Fruit fly (Drosophila melanogaster) whole organism, embryonic: ENCODE data around the gene Top3beta.
A peak's percentile ranks its signal among the peaks of the same experiment; 100 is the strongest.

Source experiments
- B-H1 ChIP-seq: fragments of 200-800 bp; sonication (Bioruptor generic); IDR thresholded peaks from 3 replicates; pipeline ENCODE4 v1.3.6; 2022; ENCODE audit warnings: missing biosample characterization, missing genetic modification characterization
- Blimp-1 ChIP-seq: fragments of 200-800 bp; sonication (Bioruptor generic); optimal IDR thresholded peaks from 3 replicates; lab custom pipeline; 2018; ENCODE audit warnings: missing biosample characterization, missing genetic modification characterization, mild to moderate bottlenecking, moderate library complexity, missing genetic modification reagents
- CG11695 ChIP-seq: fragments of 200-800 bp; sonication (Bioruptor generic); IDR thresholded peaks from 3 replicates; pipeline ENCODE4 v1.3.6; 2022; ENCODE audit warnings: missing biosample characterization, missing genetic modification characterization
- CG12071 ChIP-seq: fragments of 200-800 bp; sonication (Bioruptor generic); optimal IDR thresholded peaks from 3 replicates; lab custom pipeline; 2018; ENCODE audit warnings: missing biosample characterization, mild to moderate bottlenecking, missing genetic modification characterization
- CG12236 ChIP-seq: fragments of 200-800 bp; sonication (Bioruptor generic); optimal IDR thresholded peaks from 2 replicates; lab custom pipeline; 2016; ENCODE audit warnings: missing biosample characterization, missing genetic modification characterization
- CG13296 ChIP-seq: fragments of 200-800 bp; sonication (Bioruptor generic); optimal IDR thresholded peaks from 3 replicates; lab custom pipeline; 2018; ENCODE audit warnings: missing biosample characterization, mild to moderate bottlenecking, missing genetic modification characterization
- CG13424 ChIP-seq: fragments of 200-800 bp; sonication (Bioruptor generic); optimal IDR thresholded peaks from 2 replicates; lab custom pipeline; 2019; ENCODE audit warnings: missing biosample characterization, mild to moderate bottlenecking, missing genetic modification characterization, moderate library complexity
- CG13894 ChIP-seq: fragments of 200-800 bp; sonication (Bioruptor generic); optimal IDR thresholded peaks from 3 replicates; lab custom pipeline; 2018; ENCODE audit warnings: missing biosample characterization, mild to moderate bottlenecking, missing genetic modification characterization, moderate library complexity
- CG15269 ChIP-seq: fragments of 200-800 bp; sonication (Bioruptor generic); optimal IDR thresholded peaks from 2 replicates; lab custom pipeline; 2018; ENCODE audit warnings: missing biosample characterization, mild to moderate bottlenecking, missing genetic modification characterization, moderate library complexity
- CG1603 ChIP-seq: fragments of 200-800 bp; sonication (Bioruptor generic); optimal IDR thresholded peaks from 2 replicates; lab custom pipeline; 2019; ENCODE audit warnings: missing biosample characterization, mild to moderate bottlenecking, missing genetic modification characterization, moderate library complexity
- CG17359 ChIP-seq: fragments of 200-800 bp; sonication (Bioruptor generic); optimal IDR thresholded peaks from 3 replicates; lab custom pipeline; 2018; ENCODE audit warnings: missing biosample characterization, mild to moderate bottlenecking, missing genetic modification characterization, moderate library complexity
- CG1792 ChIP-seq: fragments of 200-800 bp; sonication (Bioruptor generic); optimal IDR thresholded peaks from 2 replicates; lab custom pipeline; 2016; ENCODE audit warnings: missing biosample characterization, missing genetic modification characterization
- CG1832 ChIP-seq: fragments of 200-800 bp; sonication (Bioruptor generic); optimal IDR thresholded peaks from 2 replicates; lab custom pipeline; 2017; ENCODE audit warnings: missing biosample characterization, mild to moderate bottlenecking, missing genetic modification characterization, inconsistent platforms
- CG2120 ChIP-seq: fragments of 200-800 bp; sonication (Bioruptor generic); optimal IDR thresholded peaks from 3 replicates; lab custom pipeline; 2016; ENCODE audit warnings: missing biosample characterization, missing genetic modification characterization
- CG2199 ChIP-seq: fragments of 200-800 bp; sonication (Bioruptor generic); IDR thresholded peaks from 3 replicates; pipeline ENCODE4 v1.3.6; 2022; ENCODE audit warnings: missing biosample characterization, missing genetic modification characterization
- CG3995 ChIP-seq: fragments of 200-800 bp; sonication (Bioruptor generic); optimal IDR thresholded peaks from 3 replicates; lab custom pipeline; 2016; ENCODE audit warnings: missing biosample characterization, missing genetic modification characterization
- CG5245 ChIP-seq: fragments of 200-800 bp; sonication (Bioruptor generic); optimal IDR thresholded peaks from 3 replicates; lab custom pipeline; 2016; ENCODE audit warnings: missing biosample characterization, missing genetic modification characterization
- CG6175 ChIP-seq: fragments of 200-800 bp; sonication (Bioruptor generic); IDR thresholded peaks from 3 replicates; pipeline ENCODE4 v1.3.6; 2022; ENCODE audit warnings: missing biosample characterization, missing genetic modification characterization
- D ChIP-seq, 2 experiments: fragments of 200-800 bp in 1 of 2; fragments of >200 bp in 1 of 2; sonication (Bioruptor generic) in 1 of 2; optimal IDR thresholded peaks; 2 replicates in 1 of 2; 3 replicates in 1 of 2; lab custom pipeline; 2017; ENCODE audit warnings: mild to moderate bottlenecking in 1 of 2, missing biosample characterization in 1 of 2, missing genetic modification characterization in 1 of 2, missing genetic modification reagents in 1 of 2
- Deaf1 ChIP-seq: fragments of 200-800 bp; optimal IDR thresholded peaks from 3 replicates; lab custom pipeline; 2019; ENCODE audit warnings: missing biosample characterization, mild to moderate bottlenecking, missing genetic modification characterization, moderate library complexity
- Dll ChIP-seq: fragments of 200-800 bp; sonication (Bioruptor generic); IDR thresholded peaks from 4 replicates; pipeline ENCODE4 v1.3.6; 2022; ENCODE audit warnings: missing biosample characterization, missing genetic modification characterization; ENCODE audit not compliant: partially characterized antibody
- Drgx ChIP-seq: fragments of 200-800 bp; sonication (Bioruptor generic); IDR thresholded peaks from 2 replicates; pipeline ENCODE4 v1.3.6; 2022; ENCODE audit warnings: missing biosample characterization, missing genetic modification characterization
- Fer1 ChIP-seq: fragments of 200-800 bp; sonication (Bioruptor generic); optimal IDR thresholded peaks from 2 replicates; lab custom pipeline; 2017; ENCODE audit warnings: missing biosample characterization, mild to moderate bottlenecking, missing genetic modification characterization
- HLH4C ChIP-seq: fragments of 200-800 bp; sonication (Bioruptor generic); IDR thresholded peaks from 3 replicates; pipeline ENCODE4 v1.3.6; 2022; ENCODE audit warnings: missing biosample characterization, missing genetic modification characterization; ENCODE audit not compliant: partially characterized antibody
- Hmx ChIP-seq: fragments of 200-800 bp; sonication (Bioruptor generic); optimal IDR thresholded peaks from 2 replicates; lab custom pipeline; 2016; ENCODE audit warnings: missing biosample characterization, missing genetic modification characterization
- Mes4 ChIP-seq: fragments of 200-800 bp; sonication (Bioruptor generic); optimal IDR thresholded peaks from 2 replicates; lab custom pipeline; 2016; ENCODE audit warnings: missing biosample characterization, missing genetic modification characterization
- PHDP ChIP-seq: fragments of 200-800 bp; sonication (Bioruptor generic); optimal IDR thresholded peaks from 3 replicates; lab custom pipeline; 2018; ENCODE audit warnings: missing biosample characterization, mild to moderate bottlenecking, missing genetic modification characterization, moderate library complexity
- Rfx ChIP-seq: fragments of 200-800 bp; sonication (Bioruptor generic); IDR thresholded peaks from 2 replicates; pipeline ENCODE4 v1.3.6; 2022; ENCODE audit warnings: missing biosample characterization, missing genetic modification characterization
- aop ChIP-seq: fragments of 200-800 bp; sonication (Bioruptor generic); IDR thresholded peaks from 2 replicates; pipeline ENCODE4 v1.3.6; 2022; ENCODE audit warnings: missing biosample characterization, missing genetic modification characterization
- bsh ChIP-seq, 2 experiments: fragments of 200-800 bp; sonication (Bioruptor generic); optimal IDR thresholded peaks; 2 replicates each; lab custom pipeline; 2017 to 2018; ENCODE audit warnings: mild to moderate bottlenecking in 2 of 2, missing biosample characterization in 2 of 2, missing genetic modification characterization in 2 of 2, moderate library complexity in 1 of 2
- cg ChIP-seq: fragments of 200-800 bp; sonication (Bioruptor generic); optimal IDR thresholded peaks from 3 replicates; lab custom pipeline; 2019; ENCODE audit warnings: missing biosample characterization, mild to moderate bottlenecking, missing genetic modification characterization, moderate library complexity
- dmrt99B ChIP-seq: fragments of 200-800 bp; sonication (Bioruptor generic); optimal IDR thresholded peaks from 2 replicates; lab custom pipeline; 2018; ENCODE audit warnings: missing biosample characterization, mild to moderate bottlenecking, missing genetic modification characterization, moderate library complexity
- grau ChIP-seq: fragments of 200-800 bp; optimal IDR thresholded peaks from 3 replicates; lab custom pipeline; 2019; ENCODE audit warnings: missing biosample characterization, mild to moderate bottlenecking, missing genetic modification characterization, moderate library complexity
- gro ChIP-seq: fragments of 200-800 bp; sonication (Bioruptor generic); optimal IDR thresholded peaks from 2 replicates; lab custom pipeline; 2016; ENCODE audit warnings: missing biosample characterization, missing genetic modification characterization
- gsb ChIP-seq: fragments of 200-800 bp; sonication (Bioruptor generic); IDR thresholded peaks from 2 replicates; pipeline ENCODE4 v1.3.6; 2022; ENCODE audit warnings: missing biosample characterization, missing genetic modification characterization
- hbn ChIP-seq: fragments of 200-800 bp; sonication (Bioruptor generic); IDR thresholded peaks from 2 replicates; pipeline ENCODE4 v1.3.6; 2022; ENCODE audit warnings: missing biosample characterization, missing genetic modification characterization; ENCODE audit not compliant: partially characterized antibody
- hkb ChIP-seq, 2 experiments: fragments of 200-800 bp in 1 of 2; fragments of >200 bp in 1 of 2; sonication (Bioruptor generic) in 1 of 2; IDR thresholded peaks in 1 of 2; optimal IDR thresholded peaks in 1 of 2; 2 replicates each; pipeline versions ENCODE4 v1.3.6 to Lab custom; 2017 to 2022; ENCODE audit warnings: missing biosample characterization in 1 of 2, missing genetic modification characterization in 1 of 2
- nom ChIP-seq: fragments of 200-800 bp; sonication (Bioruptor generic); optimal IDR thresholded peaks from 2 replicates; lab custom pipeline; 2017; ENCODE audit warnings: missing biosample characterization, missing genetic modification characterization, mild to moderate bottlenecking, moderate library complexity, missing genetic modification reagents
- oc ChIP-seq: fragments of 200-800 bp; sonication (Bioruptor generic); optimal IDR thresholded peaks from 2 replicates; lab custom pipeline; 2018; ENCODE audit warnings: missing biosample characterization, mild to moderate bottlenecking, missing genetic modification characterization, moderate library complexity
- prd ChIP-seq, 3 experiments: fragments of >200 bp in 2 of 3; fragments of 200-800 bp in 1 of 3; sonication (Bioruptor generic) in 1 of 3; optimal IDR thresholded peaks in 2 of 3; IDR thresholded peaks in 1 of 3; 2 replicates in 2 of 3; 3 replicates in 1 of 3; pipeline versions ENCODE4 v1.3.6 to Lab custom; 2017 to 2022; ENCODE audit warnings: missing biosample characterization in 1 of 3, missing genetic modification characterization in 1 of 3
- sens ChIP-seq: fragments of 200-800 bp; sonication (Bioruptor generic); peaks from one replicate; lab custom pipeline; 2016; ENCODE audit warnings: missing biosample characterization, missing genetic modification characterization
- slbo ChIP-seq: fragments of 200-800 bp; sonication (Bioruptor generic); IDR thresholded peaks from 2 replicates; pipeline ENCODE4 v1.3.6; 2022; ENCODE audit warnings: missing biosample characterization, missing genetic modification characterization
- sob ChIP-seq: fragments of 200-800 bp; sonication (Bioruptor generic); IDR thresholded peaks from 2 replicates; pipeline ENCODE4 v1.3.6; 2022; ENCODE audit warnings: missing biosample characterization, missing genetic modification characterization
- toy ChIP-seq: fragments of 200-800 bp; sonication (Bioruptor generic); IDR thresholded peaks from 2 replicates; pipeline ENCODE4 v1.3.6; 2022; ENCODE audit warnings: missing biosample characterization, missing genetic modification characterization

The Top3beta gene

DNA sequence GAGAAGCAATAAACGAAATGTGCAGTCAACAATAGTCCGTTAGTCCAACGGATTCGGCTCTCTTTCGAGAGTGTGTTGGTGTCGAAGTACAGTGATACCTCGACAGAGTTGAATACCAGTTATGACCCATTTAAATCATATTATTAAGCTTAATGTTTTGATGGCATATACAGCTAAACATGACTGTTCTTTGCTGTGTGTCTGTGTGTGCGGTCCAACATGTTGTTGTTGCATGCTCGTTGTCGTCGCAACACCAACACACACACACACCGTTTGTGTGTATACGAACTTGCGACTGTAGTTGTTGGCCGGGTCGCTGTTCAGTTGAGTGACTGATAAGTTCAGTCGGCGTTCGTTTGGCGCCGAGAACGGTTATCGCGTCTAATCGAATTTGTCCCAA, 21.1 kb upstream of the Top3beta start, which contains the start of gene CG15894 (continued):
- TF ChIP-seq CG2199 (GFP tag; lab: Robert Waterston, UW) (no peak), prd (optimal IDR thresholded peaks at IDR 0.05; lab: Kevin White, UChicago) (no peak), prd (GFP tag; IDR thresholded peaks at IDR 0.05; lab: Robert Waterston, UW) (peak; percentile 26; the same call in 1 of the 3 replicates), sens (GFP tag; lab: Kevin White, UChicago) (peak; percentile 68), hkb (optimal IDR thresholded peaks at IDR 0.05; lab: Kevin White, UChicago) (no peak), hkb (GFP tag; IDR thresholded peaks at IDR 0.05; lab: Robert Waterston, UW) (0 out of 2 replicates have a peak, but pooled peaks have one; percentile 39), Deaf1 (tag; lab: Kevin White, UChicago) (peak; percentile 39), gro (GFP tag; lab: Kevin White, UChicago) (no peak), Fer1 (GFP tag; lab: Kevin White, UChicago) (peak; percentile 26), slbo (GFP tag; lab: Robert Waterston, UW) (peak; percentile 26; the same call in 1 of the 2 replicates), PHDP (tag; lab: Kevin White, UChicago) (peak; percentile 4), oc (tag; lab: Kevin White, UChicago) (no peak), CG15269 (tag; lab: Kevin White, UChicago) (peak; percentile 14), CG13894 (tag; lab: Kevin White, UChicago) (peak; percentile 12), CG2120 (GFP tag; lab: Kevin White, UChicago) (peak; percentile 28), D (optimal IDR thresholded peaks at IDR 0.05; lab: Kevin White, UChicago) (no peak), D (GFP tag; optimal IDR thresholded peaks at IDR 0.05; lab: Kevin White, UChicago) (no peak), CG13296 (GFP tag; lab: Kevin White, UChicago) (peak; percentile 8), Hmx (GFP tag; lab: Kevin White, UChicago) (no peak), gsb (no peak), sob (GFP tag; lab: Robert Waterston, UW) (peak; percentile 28; the same call in 1 of the 2 replicates), grau (tag; lab: Kevin White, UChicago) (peak; percentile 67), CG12071 (GFP tag; lab: Kevin White, UChicago) (peak; percentile 6), CG1603 (peak; percentile 42), Blimp-1 (peak; percentile 3), Rfx (GFP tag; lab: Robert Waterston, UW) (peak; percentile 30; the same call in 1 of the 2 replicates), cg (GFP tag; lab: Kevin White, UChicago) (peak; percentile 62), CG11695 (GFP tag; lab: Robert Waterston, UW) (no peak), dmrt99B (tag; lab: Kevin White, UChicago) (peak; percentile 5), nom (GFP tag; lab: Kevin White, UChicago) (no peak)

dm6 chrX:6305317-6305716, 17.5 kb upstream of the Top3beta start:
- TF ChIP-seq hbn (no peak), Drgx (GFP tag; lab: Robert Waterston, UW) (peak; percentile 47; the same call in 1 of the 2 replicates)

dm6 chrX:6304203-6304602, 16.4 kb upstream of the Top3beta start:
- TF ChIP-seq aop (GFP tag; lab: Robert Waterston, UW) (no peak), Drgx (GFP tag; lab: Robert Waterston, UW) (peak; percentile 26; the same call in 1 of the 2 replicates)

- TF ChIP-seq grau (tag; lab: Kevin White, UChicago) (no peak), Mes4 (GFP tag; lab: Kevin White, UChicago) (no peak), CG11695 (GFP tag; lab: Robert Waterston, UW) (no peak), CG1792 (no peak), CG5245 (GFP tag; lab: Kevin White, UChicago) (no peak), CG13424 (tag; lab: Kevin White, UChicago) (no peak), Dll (GFP tag; lab: Robert Waterston, UW) (no peak), B-H1 (GFP tag; lab: Robert Waterston, UW) (no peak), CG3995 (GFP tag; lab: Kevin White, UChicago) (no peak), CG6175 (GFP tag; lab: Robert Waterston, UW) (0 out of 3 replicates have a peak, but pooled peaks have one; percentile 18), CG1832 (GFP tag; lab: Kevin White, UChicago) (peak; percentile 21), HLH4C (GFP tag; lab: Robert Waterston, UW) (no peak), CG12236 (no peak), bsh (GFP tag; optimal IDR thresholded peaks at IDR 0.05; lab: Kevin White, UChicago) (no peak), toy (GFP tag; lab: Robert Waterston, UW) (no peak), CG17359 (tag; lab: Kevin White, UChicago) (no peak)
Measured at dm6 chrX:6303675-6304074, 15.9 kb upstream of the Top3beta start, which contains the start of gene CG3823. Gene CG3823 (plus strand): TSS chrX:6303975.
